Worm (Caenorhabditis elegans) whole organism, young adult: ENCODE measurements around the gene gyf-1.

Source experiments
- B0019.2 ChIP-seq: fragments of 200-800 bp; sonication (Bioruptor generic); conservative IDR thresholded peaks from 2 replicates; pipeline ENCODE4 v1.3.6; 2022; ENCODE audit warnings: missing genetic modification reagents, missing genetic modification characterization, missing compliant biosample characterization
- F10E7.11 ChIP-seq: sonication (generic microtip); optimal IDR thresholded peaks from 2 replicates; lab custom pipeline; 2017; ENCODE audit warnings: mild to moderate bottlenecking, missing genetic modification characterization, moderate library complexity, missing compliant biosample characterization
- F57C9.4 ChIP-seq: sonication (generic microtip); optimal IDR thresholded peaks from 2 replicates; lab custom pipeline; 2017; ENCODE audit warnings: mild to moderate bottlenecking, missing genetic modification characterization, missing compliant biosample characterization
- athp-1 ChIP-seq: sonication (generic microtip); optimal IDR thresholded peaks from 2 replicates; lab custom pipeline; 2017; ENCODE audit warnings: mild to moderate bottlenecking, missing genetic modification characterization, missing compliant biosample characterization
- ceh-58 ChIP-seq: fragments of 200-800 bp; sonication (Bioruptor generic); IDR thresholded peaks from 2 replicates; pipeline ENCODE4 v1.3.6; 2022; ENCODE audit warnings: missing genetic modification characterization, missing compliant biosample characterization
- ets-4 ChIP-seq: fragments of 200-800 bp; sonication (Bioruptor generic); optimal IDR thresholded peaks from 2 replicates; lab custom pipeline; 2018; ENCODE audit warnings: mild to moderate bottlenecking, missing genetic modification characterization, missing compliant biosample characterization
- mel-28 ChIP-seq: sonication (generic microtip); optimal IDR thresholded peaks from 2 replicates; lab custom pipeline; 2016; ENCODE audit warnings: borderline replicate concordance, mild to moderate bottlenecking, missing genetic modification characterization, missing compliant biosample characterization
- nfya-2 ChIP-seq: fragments of 200-800 bp; sonication (Bioruptor generic); IDR thresholded peaks from 2 replicates; pipeline ENCODE4 v1.3.6; 2022; ENCODE audit warnings: missing genetic modification reagents, missing genetic modification characterization, missing compliant biosample characterization
- nhr-120 ChIP-seq: fragments of 200-800 bp; sonication (Bioruptor generic); IDR thresholded peaks from 2 replicates; pipeline ENCODE4 v1.3.6; 2022; ENCODE audit warnings: missing genetic modification characterization, missing compliant biosample characterization
- repo-1 ChIP-seq: sonication (generic microtip); optimal IDR thresholded peaks from 2 replicates; lab custom pipeline; 2017; ENCODE audit warnings: mild to moderate bottlenecking, missing genetic modification characterization, missing compliant biosample characterization
- snpc-4 ChIP-seq, 5 experiments: fragments of 150-350 bp in 1 of 5; sonication (generic microtip) in 4 of 5; optimal IDR thresholded peaks; 2 replicates each; lab custom pipeline; 2014 to 2018; ENCODE audit warnings: missing genetic modification characterization in 5 of 5, missing biosample characterization in 3 of 5, antibody characterized with exemption in 2 of 5, mild to moderate bottlenecking in 2 of 5, missing compliant biosample characterization in 2 of 5, missing genotype in 2 of 5, moderate library complexity in 2 of 5, missing genetic modification reagents in 1 of 5
- tlf-1 ChIP-seq: fragments of 200-800 bp; sonication (Bioruptor generic); optimal IDR thresholded peaks from 2 replicates; lab custom pipeline; 2018; ENCODE audit warnings: mild to moderate bottlenecking, missing genetic modification characterization, missing compliant biosample characterization
- ztf-3 ChIP-seq: fragments of 200-800 bp; sonication (Bioruptor generic); optimal IDR thresholded peaks from 2 replicates; lab custom pipeline; 2018; ENCODE audit warnings: mild to moderate bottlenecking, missing genetic modification characterization, missing compliant biosample characterization

- TF ChIP-seq athp-1 (tag; lab: Kevin White, UChicago) (no peak), nhr-120 (GFP tag; lab: Robert Waterston, UW) (no peak), mel-28 (tag; lab: Kevin White, UChicago) (no peak), F10E7.11 (tag; lab: Kevin White, UChicago) (no peak), ztf-3 (GFP tag; lab: Kevin White, UChicago) (no peak), ets-4 (no peak), F57C9.4 (no peak), ceh-58 (GFP tag; lab: Robert Waterston, UW) (no peak), snpc-4 (GFP tag; optimal IDR thresholded peaks at IDR 0.05; lab: Kevin White, UChicago) (no peak), snpc-4 (tag; optimal IDR thresholded peaks at IDR 0.05; lab: Kevin White, UChicago) (no peak), B0019.2 (GFP tag; lab: Robert Waterston, UW) (no peak), tlf-1 (GFP tag; lab: Kevin White, UChicago) (no peak), nfya-2 (GFP tag; lab: Robert Waterston, UW) (no peak), repo-1 (tag; lab: Kevin White, UChicago) (no peak)
Measured at ce11 chrII:6729331-6729730, 45.3 kb downstream of the gyf-1 start, which contains the start of gene T14B4.8.
